Fruit fly (Drosophila melanogaster) whole organism, prepupa: ENCODE results near the gene CG13937.
A peak's percentile ranks its signal among the peaks of the same experiment; 100 is the strongest.

Experiments
- Blimp-1 ChIP-seq: fragments of 200-800 bp; sonication (Bioruptor generic); optimal IDR thresholded peaks from 3 replicates; lab custom pipeline; 2017; ENCODE audit warnings: missing biosample characterization, missing genetic modification characterization, mild to moderate bottlenecking, moderate library complexity, missing genetic modification reagents
- CG10631 ChIP-seq: fragments of 200-800 bp; sonication (Bioruptor generic); optimal IDR thresholded peaks from 2 replicates; lab custom pipeline; 2016; ENCODE audit warnings: missing biosample characterization, missing genetic modification characterization
- CG10669 ChIP-seq: fragments of 200-800 bp; sonication (Bioruptor generic); optimal IDR thresholded peaks from 3 replicates; lab custom pipeline; 2018; ENCODE audit warnings: missing biosample characterization, mild to moderate bottlenecking, missing genetic modification characterization, moderate library complexity
- CG11294 ChIP-seq: fragments of 200-800 bp; sonication (Bioruptor generic); IDR thresholded peaks from 2 replicates; pipeline ENCODE4 v1.3.6; 2022; ENCODE audit warnings: missing biosample characterization, missing genetic modification characterization
- CG11762 ChIP-seq: fragments of 200-800 bp; sonication (Bioruptor generic); optimal IDR thresholded peaks from 3 replicates; lab custom pipeline; 2016; ENCODE audit warnings: missing biosample characterization, missing genetic modification characterization; ENCODE audit not compliant: insufficient read depth
- CG11902 ChIP-seq: fragments of 200-800 bp; sonication (Bioruptor generic); optimal IDR thresholded peaks from 3 replicates; lab custom pipeline; 2016; ENCODE audit warnings: missing biosample characterization, missing genetic modification characterization
- CG15336 ChIP-seq: fragments of 200-800 bp; sonication (Bioruptor generic); IDR thresholded peaks from 2 replicates; pipeline ENCODE4 v1.3.6; 2022; ENCODE audit warnings: missing biosample characterization, missing genetic modification characterization
- CG1621 ChIP-seq: fragments of 200-800 bp; sonication (Bioruptor generic); optimal IDR thresholded peaks from 3 replicates; lab custom pipeline; 2018; ENCODE audit warnings: missing biosample characterization, mild to moderate bottlenecking, missing genetic modification characterization
- CG16779 ChIP-seq: fragments of 200-800 bp; sonication (Bioruptor generic); optimal IDR thresholded peaks from 3 replicates; lab custom pipeline; 2017; ENCODE audit warnings: missing biosample characterization, mild to moderate bottlenecking, missing genetic modification characterization
- CG3032 ChIP-seq: fragments of 200-800 bp; optimal IDR thresholded peaks from 2 replicates; lab custom pipeline; 2019; ENCODE audit warnings: missing biosample characterization, mild to moderate bottlenecking, missing genetic modification characterization, moderate library complexity
- CG31627 ChIP-seq: fragments of 200-800 bp; sonication (Bioruptor generic); optimal IDR thresholded peaks from 3 replicates; lab custom pipeline; 2016; ENCODE audit warnings: missing biosample characterization, missing genetic modification characterization
- CG32006 ChIP-seq: fragments of 200-800 bp; sonication (Bioruptor generic); optimal IDR thresholded peaks from 3 replicates; lab custom pipeline; 2017; ENCODE audit warnings: missing biosample characterization, mild to moderate bottlenecking, missing genetic modification characterization
- CG34406 ChIP-seq: fragments of 200-800 bp; sonication (Bioruptor generic); optimal IDR thresholded peaks from 3 replicates; lab custom pipeline; 2016; ENCODE audit warnings: missing biosample characterization, missing genetic modification characterization
- CG3919 ChIP-seq: fragments of 200-800 bp; sonication (Bioruptor generic); optimal IDR thresholded peaks from 3 replicates; lab custom pipeline; 2016; ENCODE audit warnings: missing biosample characterization, missing genetic modification characterization
- CG4318 ChIP-seq: fragments of 200-800 bp; sonication (Bioruptor generic); optimal IDR thresholded peaks from 3 replicates; lab custom pipeline; 2017; ENCODE audit warnings: missing biosample characterization, mild to moderate bottlenecking, missing genetic modification characterization
- CG6276 ChIP-seq: fragments of 200-800 bp; sonication (Bioruptor generic); optimal IDR thresholded peaks from 2 replicates; lab custom pipeline; 2017; ENCODE audit warnings: missing biosample characterization, mild to moderate bottlenecking, missing genetic modification characterization
- CG6808 ChIP-seq: fragments of 200-800 bp; sonication (Bioruptor generic); optimal IDR thresholded peaks from 3 replicates; lab custom pipeline; 2017; ENCODE audit warnings: missing biosample characterization, missing genetic modification characterization, mild to moderate bottlenecking, moderate library complexity, missing genetic modification reagents
- CG8119 ChIP-seq: fragments of 200-800 bp; sonication (Bioruptor generic); IDR thresholded peaks from 3 replicates; pipeline ENCODE4 v1.3.6; 2022; ENCODE audit warnings: missing biosample characterization, missing genetic modification characterization
- CG8319 ChIP-seq: fragments of 200-800 bp; sonication (Bioruptor generic); optimal IDR thresholded peaks from 3 replicates; lab custom pipeline; 2016; ENCODE audit warnings: missing biosample characterization, missing genetic modification characterization
- CG8632 ChIP-seq: fragments of 200-800 bp; sonication (Bioruptor generic); optimal IDR thresholded peaks from 3 replicates; lab custom pipeline; 2016; ENCODE audit warnings: missing biosample characterization, missing genetic modification characterization
- CG9139 ChIP-seq: fragments of 200-800 bp; sonication (Bioruptor generic); optimal IDR thresholded peaks from 3 replicates; lab custom pipeline; 2017; ENCODE audit warnings: missing biosample characterization, mild to moderate bottlenecking, missing genetic modification characterization
- Eip75B ChIP-seq: fragments of 200-800 bp; sonication (Bioruptor generic); optimal IDR thresholded peaks from 3 replicates; lab custom pipeline; 2016; ENCODE audit warnings: missing biosample characterization, missing genetic modification characterization
- Ets21C ChIP-seq: fragments of 200-800 bp; sonication (Bioruptor generic); optimal IDR thresholded peaks from 3 replicates; lab custom pipeline; 2016; ENCODE audit warnings: missing biosample characterization, missing genetic modification characterization
- Ets96B ChIP-seq: fragments of 200-800 bp; optimal IDR thresholded peaks from 2 replicates; lab custom pipeline; 2019; ENCODE audit warnings: missing biosample characterization, mild to moderate bottlenecking, missing genetic modification characterization, moderate library complexity
- Gug ChIP-seq: fragments of 200-800 bp; sonication (Bioruptor generic); IDR thresholded peaks from 2 replicates; pipeline ENCODE4 v1.3.6; 2022; ENCODE audit warnings: missing biosample characterization, missing genetic modification characterization
- Hr38 ChIP-seq: sonication (Bioruptor generic); optimal IDR thresholded peaks from 2 replicates; lab custom pipeline; 2016; ENCODE audit warnings: missing biosample characterization, missing genetic modification characterization
- Hr39 ChIP-seq: fragments of 200-800 bp; sonication (Bioruptor generic); optimal IDR thresholded peaks from 2 replicates; lab custom pipeline; 2016; ENCODE audit warnings: missing biosample characterization, missing genetic modification characterization
- Hr4 ChIP-seq: fragments of 200-800 bp; sonication (Bioruptor generic); optimal IDR thresholded peaks from 3 replicates; lab custom pipeline; 2016; ENCODE audit warnings: missing biosample characterization, missing genetic modification characterization
- Lpt ChIP-seq: fragments of 200-800 bp; sonication (Bioruptor generic); optimal IDR thresholded peaks from 3 replicates; lab custom pipeline; 2016; ENCODE audit warnings: missing biosample characterization, missing genetic modification characterization
- OdsH ChIP-seq: fragments of 200-800 bp; sonication (Bioruptor generic); optimal IDR thresholded peaks from 3 replicates; lab custom pipeline; 2016; ENCODE audit warnings: missing biosample characterization, missing genetic modification characterization
- Smox ChIP-seq: fragments of 200-800 bp; sonication (Bioruptor generic); optimal IDR thresholded peaks from 3 replicates; lab custom pipeline; 2016; ENCODE audit warnings: missing biosample characterization, missing genetic modification characterization
- Sox102F ChIP-seq: fragments of 200-800 bp; sonication (Bioruptor generic); optimal IDR thresholded peaks from 2 replicates; lab custom pipeline; 2016; ENCODE audit warnings: missing biosample characterization, mild to moderate bottlenecking, missing genetic modification characterization
- Sox15 ChIP-seq: fragments of 200-800 bp; sonication (Bioruptor generic); optimal IDR thresholded peaks from 3 replicates; lab custom pipeline; 2016; ENCODE audit warnings: missing biosample characterization, missing genetic modification characterization
- cyc ChIP-seq: fragments of 200-800 bp; sonication (Bioruptor generic); optimal IDR thresholded peaks from 3 replicates; lab custom pipeline; 2016; ENCODE audit warnings: missing biosample characterization, missing genetic modification characterization
- dac ChIP-seq: fragments of 200-800 bp; sonication (Bioruptor generic); optimal IDR thresholded peaks from 2 replicates; lab custom pipeline; 2017; ENCODE audit warnings: missing biosample characterization, mild to moderate bottlenecking, missing genetic modification characterization
- dsx ChIP-seq: fragments of 200-800 bp; optimal IDR thresholded peaks from 3 replicates; lab custom pipeline; 2019; ENCODE audit warnings: missing biosample characterization, mild to moderate bottlenecking, missing genetic modification characterization, moderate library complexity; ENCODE audit not compliant: poor library complexity, severe bottlenecking
- esn ChIP-seq: fragments of 200-800 bp; sonication (Bioruptor generic); optimal IDR thresholded peaks from 2 replicates; lab custom pipeline; 2016; ENCODE audit warnings: missing biosample characterization, mild to moderate bottlenecking, missing genetic modification characterization, moderate library complexity
- fd59A ChIP-seq: fragments of 200-800 bp; sonication (Bioruptor generic); optimal IDR thresholded peaks from 2 replicates; lab custom pipeline; 2017; ENCODE audit warnings: missing biosample characterization, mild to moderate bottlenecking, missing genetic modification characterization, missing genetic modification reagents
- fd85E ChIP-seq: fragments of 200-800 bp; sonication (Bioruptor generic); optimal IDR thresholded peaks from 3 replicates; lab custom pipeline; 2016; ENCODE audit warnings: missing biosample characterization, missing genetic modification characterization
- fkh ChIP-seq: fragments of 200-800 bp; sonication (Bioruptor generic); optimal IDR thresholded peaks from 3 replicates; lab custom pipeline; 2017; ENCODE audit warnings: missing biosample characterization, mild to moderate bottlenecking, missing genetic modification characterization, moderate library complexity
- lz ChIP-seq: fragments of 200-800 bp; sonication (Bioruptor generic); optimal IDR thresholded peaks from 3 replicates; lab custom pipeline; 2016; ENCODE audit warnings: missing biosample characterization, missing genetic modification characterization
- net ChIP-seq: fragments of 200-800 bp; sonication (Bioruptor generic); optimal IDR thresholded peaks from 3 replicates; lab custom pipeline; 2016; ENCODE audit warnings: missing biosample characterization, missing genetic modification characterization
- pdm3 ChIP-seq: fragments of 200-800 bp; sonication (Bioruptor generic); optimal IDR thresholded peaks from 3 replicates; lab custom pipeline; 2016; ENCODE audit warnings: missing biosample characterization, missing genetic modification characterization
- salr ChIP-seq, 2 experiments: fragments of 200-800 bp; sonication (Bioruptor generic); optimal IDR thresholded peaks; 3 replicates each; lab custom pipeline; 2016 to 2018; ENCODE audit warnings: missing biosample characterization in 2 of 2, missing genetic modification characterization in 2 of 2, mild to moderate bottlenecking in 1 of 2
- spab ChIP-seq: fragments of 200-800 bp; sonication (Bioruptor generic); optimal IDR thresholded peaks from 2 replicates; lab custom pipeline; 2017; ENCODE audit warnings: missing biosample characterization, mild to moderate bottlenecking, missing genetic modification characterization, missing genetic modification reagents
- ss ChIP-seq, 2 experiments: fragments of 200-800 bp; sonication (Bioruptor generic); optimal IDR thresholded peaks; 2 replicates in 1 of 2; 3 replicates in 1 of 2; lab custom pipeline; 2017 to 2018; ENCODE audit warnings: mild to moderate bottlenecking in 2 of 2, missing biosample characterization in 2 of 2, missing genetic modification characterization in 2 of 2, moderate library complexity in 1 of 2
- svp ChIP-seq: fragments of 200-800 bp; sonication (Bioruptor generic); peaks from one replicate; lab custom pipeline; 2016; ENCODE audit warnings: missing biosample characterization, missing genetic modification characterization
- topi ChIP-seq: fragments of 200-800 bp; sonication (Bioruptor generic); optimal IDR thresholded peaks from 3 replicates; lab custom pipeline; 2016; ENCODE audit warnings: missing biosample characterization, missing genetic modification characterization

CG13937 gene

DNA sequence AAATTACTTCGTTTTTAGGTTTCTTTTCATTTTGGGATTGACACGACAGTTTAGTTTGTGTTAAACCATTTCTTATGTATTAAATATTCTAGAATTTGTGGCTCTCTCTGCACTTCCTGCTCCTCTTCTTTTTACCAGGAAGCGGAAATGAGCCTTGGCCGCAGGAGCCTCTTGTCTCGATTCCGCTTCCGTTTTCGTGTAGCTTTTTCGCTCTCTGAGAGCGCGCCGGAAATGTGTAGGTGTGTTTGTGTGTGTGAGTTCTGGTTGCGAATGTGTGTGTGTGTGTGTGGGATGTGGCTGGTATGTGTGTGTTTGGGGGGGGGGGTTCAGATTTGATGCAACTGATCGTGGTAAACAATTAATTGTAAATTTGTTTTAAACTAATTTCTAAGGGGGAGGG, 23.3 kb downstream of the CG13937 start (continued):
- TF ChIP-seq lz (no peak), Gug (GFP tag; lab: Robert Waterston, UW) (no peak), esn (GFP tag; lab: Kevin White, UChicago) (peak; percentile 34), topi (GFP tag; lab: Kevin White, UChicago) (peak; percentile 43), CG6276 (GFP tag; lab: Kevin White, UChicago) (no peak), CG3032 (peak; percentile 4), CG1621 (tag; lab: Kevin White, UChicago) (peak; percentile 40), svp (GFP tag; lab: Kevin White, UChicago) (peak; percentile 62), cyc (peak; percentile 4), Ets96B (tag; lab: Kevin White, UChicago) (peak; percentile 25), ss (GFP tag; optimal IDR thresholded peaks at IDR 0.05; lab: Kevin White, UChicago) (peak; percentile 26 to 59)

dm6 chr3L:1856467-1857350, 26.1 kb downstream of the CG13937 start, which contains the start of gene CG12024:
Gene CG12024 (plus strand): TSS chr3L:1857165.
- TF ChIP-seq dac (GFP tag; lab: Kevin White, UChicago) (peak; percentile 39), CG8632 (GFP tag; lab: Kevin White, UChicago) (no peak), Hr4 (GFP tag; lab: Kevin White, UChicago) (peak; percentile 75), ss (GFP tag; optimal IDR thresholded peaks at IDR 0.05; lab: Kevin White, UChicago) (peak in 1 of 2 experiments; percentile 4), fkh (GFP tag; lab: Kevin White, UChicago) (peak; percentile 7), Eip75B (GFP tag; lab: Kevin White, UChicago) (peak; percentile 70), CG31627 (GFP tag; lab: Kevin White, UChicago) (peak; percentile 74), CG3919 (GFP tag; lab: Kevin White, UChicago) (peak; percentile 54), Smox (GFP tag; lab: Kevin White, UChicago) (peak; percentile 58), CG6808 (peak; percentile 15), CG32006 (GFP tag; lab: Kevin White, UChicago) (peak; percentile 71), CG8119 (no peak), net (GFP tag; lab: Kevin White, UChicago) (peak; percentile 10), dsx (GFP tag; lab: Kevin White, UChicago) (no peak), CG9139 (GFP tag; lab: Kevin White, UChicago) (no peak), CG4318 (GFP tag; lab: Kevin White, UChicago) (peak; percentile 46), fd85E (GFP tag; lab: Kevin White, UChicago) (no peak), fd59A (GFP tag; lab: Kevin White, UChicago) (no peak), CG11762 (peak; percentile 9), Sox15 (peak; percentile 42), Hr39 (peak; percentile 76), Ets21C (peak; percentile 49), CG15336 (GFP tag; lab: Robert Waterston, UW) (no peak), Sox102F (peak; percentile 52), CG10631 (peak; percentile 69), CG8319 (GFP tag; lab: Kevin White, UChicago) (peak; percentile 20), CG34406 (GFP tag; lab: Kevin White, UChicago) (peak; percentile 32), CG3032 (peak; percentile 66), CG16779 (tag; lab: Kevin White, UChicago) (no peak), topi (GFP tag; lab: Kevin White, UChicago) (peak; percentile 61), CG11902 (peak; percentile 56), OdsH (GFP tag; lab: Kevin White, UChicago) (peak; percentile 73), Lpt (GFP tag; lab: Kevin White, UChicago) (peak; percentile 17), Hr38 (no peak), salr (GFP tag; optimal IDR thresholded peaks at IDR 0.05; lab: Kevin White, UChicago) (no peak), CG10669 (peak; percentile 41), Blimp-1 (GFP tag; lab: Kevin White, UChicago) (no peak), CG11294 (peak; percentile 11; the same call in 1 of the 2 replicates), pdm3 (GFP tag; lab: Kevin White, UChicago) (peak; percentile 76), spab (no peak)
